Fruit fly (Drosophila melanogaster): ENCODE data around the gene Pbp95.
A peak's percentile ranks its signal among the peaks of the same experiment; 100 is the strongest.

DNA sequence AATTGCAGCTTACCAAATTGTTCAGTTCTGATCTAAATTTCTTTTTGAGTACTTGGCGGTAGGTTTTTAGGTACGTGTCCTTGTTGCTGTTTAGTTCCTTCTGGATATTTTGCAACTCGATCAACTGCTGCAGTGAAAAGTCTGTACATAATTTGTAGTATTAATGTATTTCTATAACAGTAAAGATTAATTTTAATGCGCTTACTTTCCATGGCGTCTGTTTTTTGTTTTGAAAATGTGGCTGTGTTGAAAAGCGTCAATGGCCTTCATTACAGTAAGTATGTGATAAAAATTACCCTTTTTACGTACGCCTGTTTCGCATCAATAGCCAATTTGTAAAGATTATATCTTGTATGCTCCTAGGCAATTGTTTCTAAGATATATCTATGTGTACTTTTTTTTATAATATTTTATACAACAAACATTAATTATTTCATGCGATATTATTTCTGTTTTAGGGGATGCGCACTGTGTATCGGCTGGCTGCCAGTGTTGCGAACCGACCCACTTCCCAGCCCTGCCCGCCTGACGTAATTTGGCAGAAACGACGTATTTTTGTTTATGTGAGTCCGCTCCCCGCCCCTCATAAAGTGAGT is 12.4 kb upstream of the Pbp95 start, which contains the start of the genes Kmn2 and CG2698:
- TF ChIP-seq ems (GFP tag; optimal IDR thresholded peaks at IDR 0.05), result peak; percentile 84
- no peak for TF ChIP-seq CG8478 (optimal IDR thresholded peaks at IDR 0.05)
- peak; percentile 90 for TF ChIP-seq CG31388 (GFP tag; optimal IDR thresholded peaks at IDR 0.05)
- peak; percentile 99 for TF ChIP-seq sob (GFP tag; IDR thresholded peaks at IDR 0.05)
- peak; percentile 94 for TF ChIP-seq PHDP (tag; optimal IDR thresholded peaks at IDR 0.05)
- TF ChIP-seq trh (GFP tag; optimal IDR thresholded peaks at IDR 0.05), result peak; percentile 91
- TF ChIP-seq MBD-R2 (GFP tag; IDR thresholded peaks at IDR 0.05), result peak; percentile 98
- TF ChIP-seq CG1233 (GFP tag; optimal IDR thresholded peaks at IDR 0.05), result peak; percentile 91
- peak; percentile 96 for TF ChIP-seq CG17359 (tag; optimal IDR thresholded peaks at IDR 0.05)
- TF ChIP-seq CG18764 (GFP tag; optimal IDR thresholded peaks at IDR 0.05), result peak; percentile 94
- peak; percentile 88 for TF ChIP-seq CG2202 (tag; optimal IDR thresholded peaks at IDR 0.05)
- TF ChIP-seq CG3847 (GFP tag; IDR thresholded peaks at IDR 0.05), result peak; percentile 99
- TF ChIP-seq MTF-1 (GFP tag; optimal IDR thresholded peaks at IDR 0.05; ENCODE audit: borderline replicate concordance), result peak; percentile 88
- peak; percentile 90 for TF ChIP-seq vfl (GFP tag; optimal IDR thresholded peaks at IDR 0.05)

Data from whole organism, embryonic.